Worm (Caenorhabditis elegans) whole organism, midembryonic: ENCODE measurements around the gene nop-1.

Experiments
- T22C8.4 ChIP-seq: fragments of 200-800 bp; sonication (Bioruptor generic); IDR thresholded peaks from 2 replicates; pipeline ENCODE4 v1.3.6; 2022; ENCODE audit warnings: missing genetic modification characterization, missing compliant biosample characterization
- cog-1 ChIP-seq: sonication (generic microtip); optimal IDR thresholded peaks from 2 replicates; lab custom pipeline; 2016; ENCODE audit warnings: missing genetic modification characterization, missing compliant biosample characterization
- flt-1 ChIP-seq: fragments of 200-800 bp; sonication (Bioruptor generic); IDR thresholded peaks from 2 replicates; pipeline ENCODE4 v1.3.6; 2022; ENCODE audit warnings: missing genetic modification characterization, missing compliant biosample characterization
- klf-2 ChIP-seq: fragments of 200-800 bp; sonication (Bioruptor generic); conservative IDR thresholded peaks from 2 replicates; pipeline ENCODE4 v1.3.6; 2022; ENCODE audit warnings: missing genetic modification reagents, missing genetic modification characterization, missing compliant biosample characterization
- med-1 ChIP-seq: sonication (generic microtip); optimal IDR thresholded peaks from 2 replicates; lab custom pipeline; 2017; ENCODE audit warnings: missing genetic modification characterization, mild to moderate bottlenecking, missing compliant biosample characterization, antibody characterized with exemption, missing genetic modification reagents; ENCODE audit not compliant: insufficient read depth
- ref-1 ChIP-seq: fragments of 200-800 bp; sonication (Bioruptor generic); conservative IDR thresholded peaks from 2 replicates; pipeline ENCODE4 v1.3.6; 2022; ENCODE audit warnings: missing genetic modification reagents, missing genetic modification characterization, missing compliant biosample characterization
- tab-1 ChIP-seq: fragments of 200-800 bp; sonication (Bioruptor generic); IDR thresholded peaks from 2 replicates; pipeline ENCODE4 v1.3.6; 2022; ENCODE audit warnings: missing genetic modification characterization, missing compliant biosample characterization
- ztf-23 ChIP-seq: fragments of 200-800 bp; sonication (Bioruptor generic); IDR thresholded peaks from 2 replicates; pipeline ENCODE4 v1.3.6; 2022; ENCODE audit warnings: missing genetic modification reagents, missing genetic modification characterization, missing compliant biosample characterization
- ztf-29 ChIP-seq: fragments of 200-800 bp; sonication (Bioruptor generic); IDR thresholded peaks from 2 replicates; pipeline ENCODE4 v1.3.6; 2022; ENCODE audit warnings: missing genetic modification reagents, missing genetic modification characterization, missing compliant biosample characterization

nop-1 gene

ce11 chrIII:5931433-5931994 is 27.0 kb upstream of the nop-1 start, which contains the start of gene EGAP1.5:
TSS of gene EGAP1.5 (plus strand) at chrIII:5931721.
- TF ChIP-seq ztf-29 (GFP tag; lab: Robert Waterston, UW) (no peak), tab-1 (0 out of 2 replicates have a peak, but pooled peaks have one; percentile 23)

- TF ChIP-seq flt-1 (GFP tag; lab: Robert Waterston, UW) (no peak), T22C8.4 (GFP tag; lab: Robert Waterston, UW) (no peak), ref-1 (GFP tag; lab: Robert Waterston, UW) (no peak), med-1 (no peak), klf-2 (no peak), tab-1 (no peak), ztf-29 (GFP tag; lab: Robert Waterston, UW) (no peak), ztf-23 (GFP tag; lab: Robert Waterston, UW) (no peak)
Measured at ce11 chrIII:5932853-5933252, 25.7 kb upstream of the nop-1 start, which contains the start of gene zmp-1. TSS of gene zmp-1 (minus strand) at chrIII:5932953.

- TF ChIP-seq med-1 = no peak
- TF ChIP-seq T22C8.4 (GFP tag; lab: Robert Waterston, UW) = no peak
- no peak for TF ChIP-seq ztf-23 (GFP tag; lab: Robert Waterston, UW)
- no peak for TF ChIP-seq ztf-29 (GFP tag; lab: Robert Waterston, UW)
- TF ChIP-seq tab-1 = no peak
- TF ChIP-seq ref-1 (GFP tag; lab: Robert Waterston, UW) = no peak
- TF ChIP-seq klf-2 = no peak
- TF ChIP-seq flt-1 (GFP tag; lab: Robert Waterston, UW) = no peak
- no peak for TF ChIP-seq cog-1 (tag; lab: Kevin White, UChicago)
Measured at ce11 chrIII:5934138-5934658, 24.3 kb upstream of the nop-1 start.

ce11 chrIII:5936992-5937391 is 21.5 kb upstream of the nop-1 start, which contains the start of gene EGAP1.1:
TSS of gene EGAP1.1 (minus strand) at chrIII:5937220.
- TF ChIP-seq klf-2 = no peak
- TF ChIP-seq T22C8.4 (GFP tag; lab: Robert Waterston, UW) = no peak
- TF ChIP-seq ztf-29 (GFP tag; lab: Robert Waterston, UW) = no peak
- no peak for TF ChIP-seq tab-1
- TF ChIP-seq cog-1 (tag; lab: Kevin White, UChicago) = no peak
- TF ChIP-seq ref-1 (GFP tag; lab: Robert Waterston, UW) = no peak
- TF ChIP-seq ztf-23 (GFP tag; lab: Robert Waterston, UW) = no peak
- TF ChIP-seq flt-1 (GFP tag; lab: Robert Waterston, UW) = no peak
- TF ChIP-seq med-1 = no peak

ce11 chrIII:5938013-5938412 is 20.5 kb upstream of the nop-1 start:
- TF ChIP-seq cog-1 (tag; lab: Kevin White, UChicago) = no peak
- TF ChIP-seq ztf-29 (GFP tag; lab: Robert Waterston, UW) = no peak
- peak; percentile 11; the same call in 1 of the 2 replicates for TF ChIP-seq ztf-23 (GFP tag; lab: Robert Waterston, UW)

ce11 chrIII:5938790-5939452 is 19.6 kb upstream of the nop-1 start:
- no peak for TF ChIP-seq klf-2
- no peak for TF ChIP-seq ztf-23 (GFP tag; lab: Robert Waterston, UW)
- no peak for TF ChIP-seq tab-1
- no peak for TF ChIP-seq cog-1 (tag; lab: Kevin White, UChicago)
- no peak for TF ChIP-seq T22C8.4 (GFP tag; lab: Robert Waterston, UW)
- TF ChIP-seq med-1 = no peak
- no peak for TF ChIP-seq ref-1 (GFP tag; lab: Robert Waterston, UW)
- no peak for TF ChIP-seq ztf-29 (GFP tag; lab: Robert Waterston, UW)

ce11 chrIII:5939453-5940296 is 18.8 kb upstream of the nop-1 start, which contains the start of gene ubq-1:
TSS of gene ubq-1 (plus strand) at chrIII:5940254.
- TF ChIP-seq ztf-29 (GFP tag; lab: Robert Waterston, UW) (no peak; the same call in 1 of the 2 replicates), flt-1 (GFP tag; lab: Robert Waterston, UW) (peak; percentile 43; the same call in 1 of the 2 replicates), tab-1 (0 out of 2 replicates have a peak, but pooled peaks have one; percentile 61), T22C8.4 (GFP tag; lab: Robert Waterston, UW) (no peak), klf-2 (no peak)

- TF ChIP-seq tab-1 = no peak
- no peak for TF ChIP-seq med-1
- peak; percentile 92 for TF ChIP-seq T22C8.4 (GFP tag; lab: Robert Waterston, UW)
- no peak for TF ChIP-seq ztf-29 (GFP tag; lab: Robert Waterston, UW)
- TF ChIP-seq ztf-23 (GFP tag; lab: Robert Waterston, UW) = 0 out of 2 replicates have a peak, but pooled peaks have one; percentile 19
- peak; percentile 68; the same call in 1 of the 2 replicates for TF ChIP-seq flt-1 (GFP tag; lab: Robert Waterston, UW)
Measured at ce11 chrIII:5940525-5940974, 18.0 kb upstream of the nop-1 start.

ce11 chrIII:5942104-5942503 is 16.4 kb upstream of the nop-1 start:
- TF ChIP-seq T22C8.4 (GFP tag; lab: Robert Waterston, UW) (no peak), tab-1 (no peak), flt-1 (GFP tag; lab: Robert Waterston, UW) (no peak), ref-1 (GFP tag; lab: Robert Waterston, UW) (no peak), ztf-23 (GFP tag; lab: Robert Waterston, UW) (no peak), med-1 (no peak), cog-1 (tag; lab: Kevin White, UChicago) (no peak), ztf-29 (GFP tag; lab: Robert Waterston, UW) (no peak), klf-2 (no peak)
